Worm (Caenorhabditis elegans): ENCODE data around the gene R02F2.8.
A peak's percentile ranks its signal among the peaks of the same experiment; 100 is the strongest.

R02F2.8 gene

DNA sequence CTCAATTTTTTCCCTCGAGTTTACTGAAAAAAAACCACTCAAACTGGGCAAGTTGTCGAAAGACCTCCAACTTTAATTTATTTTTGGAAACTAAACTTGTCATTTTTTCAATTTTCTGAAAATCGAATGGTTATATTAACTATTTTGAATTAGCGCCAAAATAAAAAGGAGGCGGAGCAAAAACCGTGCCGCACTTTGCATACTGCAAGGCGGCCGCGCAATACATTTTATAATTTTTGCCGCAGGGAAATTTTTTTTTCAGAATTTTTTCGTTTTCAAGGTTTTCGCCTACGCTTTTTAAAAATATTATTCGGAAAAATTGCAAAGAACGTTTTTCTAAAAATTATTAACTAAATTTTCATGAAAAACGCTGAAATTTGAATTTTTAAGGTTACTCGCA lies 8.6 kb upstream of the R02F2.8 start:
- no peak for TF ChIP-seq unc-62 (GFP tag; optimal IDR thresholded peaks at IDR 0.05)
- no peak for TF ChIP-seq Y55F3AM.14 (GFP tag; optimal IDR thresholded peaks at IDR 0.05)
- no peak for TF ChIP-seq elt-3 (tag; optimal IDR thresholded peaks at IDR 0.05)
- no peak for TF ChIP-seq ztf-11 (tag; optimal IDR thresholded peaks at IDR 0.05)
- TF ChIP-seq sma-9 (GFP tag; optimal IDR thresholded peaks at IDR 0.05), result no peak
- no peak for TF ChIP-seq sma-9 (tag; optimal IDR thresholded peaks at IDR 0.05)
- TF ChIP-seq nhr-237 (tag; optimal IDR thresholded peaks at IDR 0.05), result no peak
- TF ChIP-seq fos-1 (tag; optimal IDR thresholded peaks at IDR 0.05), result no peak
- no peak for TF ChIP-seq lin-39 (tag; optimal IDR thresholded peaks at IDR 0.05)
- TF ChIP-seq F13H6.1 (tag; optimal IDR thresholded peaks at IDR 0.05), result no peak
- no peak for TF ChIP-seq nhr-77 (tag; optimal IDR thresholded peaks at IDR 0.05)
- TF ChIP-seq nhr-23 (tag; optimal IDR thresholded peaks at IDR 0.05), result no peak
- TF ChIP-seq unc-39 (tag; optimal IDR thresholded peaks at IDR 0.05), result no peak
- no peak for TF ChIP-seq nhr-25 (tag; optimal IDR thresholded peaks at IDR 0.05)
- no peak for TF ChIP-seq ceh-82 (tag; optimal IDR thresholded peaks at IDR 0.05)

DNA sequence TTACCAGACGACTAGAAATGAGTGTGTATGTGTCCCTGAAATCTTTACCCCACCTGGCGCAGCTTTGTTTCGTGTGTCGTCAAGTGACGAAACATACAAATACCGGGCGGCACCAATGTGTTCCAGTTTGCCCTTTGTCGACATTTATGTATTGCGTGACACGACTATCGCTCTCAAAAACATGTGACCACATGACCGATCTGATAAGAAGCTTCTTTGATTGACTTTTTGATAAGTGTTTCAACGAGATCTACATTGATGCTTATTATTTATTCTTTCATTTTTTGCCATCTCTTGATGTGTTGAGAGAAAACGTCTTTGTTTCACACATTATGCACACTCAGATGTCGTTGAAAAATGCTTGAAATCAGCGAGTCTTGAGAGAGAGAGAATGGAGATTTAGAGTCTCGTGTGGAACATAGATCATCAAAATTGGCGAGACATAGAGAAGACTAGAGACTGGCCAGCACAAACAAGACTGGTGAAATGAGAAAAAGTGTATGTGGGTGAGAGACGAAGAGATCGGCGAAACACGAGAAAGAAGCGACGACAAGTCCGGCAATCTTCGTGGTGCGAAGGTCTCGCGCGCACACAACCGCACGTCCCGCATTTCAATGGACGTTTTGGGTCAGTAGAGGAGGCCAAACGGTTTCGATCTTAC lies 8.0 kb upstream of the R02F2.8 start:
- TF ChIP-seq nhr-11 (tag; optimal IDR thresholded peaks at IDR 0.05), result no peak
- peak; percentile 71 for TF ChIP-seq elt-1 (tag; optimal IDR thresholded peaks at IDR 0.05)
- TF ChIP-seq nhr-6 (tag; optimal IDR thresholded peaks at IDR 0.05), result peak; percentile 64
- peak; percentile 95 for TF ChIP-seq crh-2 (tag; optimal IDR thresholded peaks at IDR 0.05)
- TF ChIP-seq egl-27 (tag; optimal IDR thresholded peaks at IDR 0.05), result peak; percentile 8
- peak; percentile 74 for TF ChIP-seq C34F6.9 (tag; optimal IDR thresholded peaks at IDR 0.05)
- peak; percentile 33 for TF ChIP-seq zag-1 (tag; optimal IDR thresholded peaks at IDR 0.05)
- TF ChIP-seq R02D3.7 (tag; optimal IDR thresholded peaks at IDR 0.05), result no peak
- TF ChIP-seq sem-4 (tag; optimal IDR thresholded peaks at IDR 0.05), result peak; percentile 45
- no peak for TF ChIP-seq peb-1 (tag; optimal IDR thresholded peaks at IDR 0.05)
- peak; percentile 26 for TF ChIP-seq ztf-4 (tag; optimal IDR thresholded peaks at IDR 0.05)
- no peak for TF ChIP-seq unc-39 (tag; optimal IDR thresholded peaks at IDR 0.05)
- TF ChIP-seq nhr-21 (tag; optimal IDR thresholded peaks at IDR 0.05), result peak; percentile 74
- TF ChIP-seq unc-55 (GFP tag; optimal IDR thresholded peaks at IDR 0.05), result peak; percentile 68
- TF ChIP-seq nhr-129 (tag; optimal IDR thresholded peaks at IDR 0.05), result peak; percentile 94
- peak; percentile 68 for TF ChIP-seq sma-9 (GFP tag; optimal IDR thresholded peaks at IDR 0.05)
- no peak for TF ChIP-seq sma-9 (tag; optimal IDR thresholded peaks at IDR 0.05)
- peak; percentile 50 for TF ChIP-seq blmp-1 (tag; optimal IDR thresholded peaks at IDR 0.05; ENCODE audit: insufficient read depth)
- TF ChIP-seq F13H6.1 (tag; optimal IDR thresholded peaks at IDR 0.05), result peak; percentile 35
- peak; percentile 52 for TF ChIP-seq gmeb-1 (tag; optimal IDR thresholded peaks at IDR 0.05)
- TF ChIP-seq sma-3 (GFP tag; optimal IDR thresholded peaks at IDR 0.05), result peak; percentile 68
- peak; percentile 92 for TF ChIP-seq nhr-25 (tag; optimal IDR thresholded peaks at IDR 0.05)
- peak; percentile 56 to 67 for TF ChIP-seq mdl-1 (tag; optimal IDR thresholded peaks at IDR 0.05)
- TF ChIP-seq snpc-4 (tag; optimal IDR thresholded peaks at IDR 0.05), result no peak
- TF ChIP-seq Y55F3AM.14 (GFP tag; optimal IDR thresholded peaks at IDR 0.05), result peak; percentile 61
- TF ChIP-seq nhr-10 (tag; optimal IDR thresholded peaks at IDR 0.05), result peak; percentile 16
- peak; percentile 69 for TF ChIP-seq ama-1 (optimal IDR thresholded peaks at IDR 0.05)
- no peak for TF ChIP-seq lin-13 (GFP tag; optimal IDR thresholded peaks at IDR 0.05)
- TF ChIP-seq lsy-2 (tag; optimal IDR thresholded peaks at IDR 0.05), result peak; percentile 13 to 61
- TF ChIP-seq fos-1 (tag; optimal IDR thresholded peaks at IDR 0.05), result peak; percentile 62
- no peak for TF ChIP-seq ceh-82 (tag; optimal IDR thresholded peaks at IDR 0.05)
- TF ChIP-seq lin-11 (tag; optimal IDR thresholded peaks at IDR 0.05), result peak; percentile 9

Measured in whole organism, L2 larva.